Worm (Caenorhabditis elegans) whole organism, young adult: Measurements from ENCODE around the gene R04A9.1.

Source experiments
- B0035.1 ChIP-seq: sonication (generic microtip); optimal IDR thresholded peaks from 2 replicates; lab custom pipeline; 2016; ENCODE audit warnings: missing genetic modification characterization, mild to moderate bottlenecking, missing compliant biosample characterization, missing genotype, missing genetic modification reagents
- B0261.1 ChIP-seq: sonication (generic microtip); optimal IDR thresholded peaks from 2 replicates; lab custom pipeline; 2016; ENCODE audit warnings: mild to moderate bottlenecking, missing genetic modification characterization, moderate library complexity, missing compliant biosample characterization
- B0336.3 ChIP-seq: fragments of 200-800 bp; sonication (Bioruptor generic); IDR thresholded peaks from 2 replicates; pipeline ENCODE4 v1.3.6; 2022; ENCODE audit warnings: missing genetic modification characterization, missing compliant biosample characterization
- C17E4.6 ChIP-seq: fragments of 200-800 bp; sonication (Bioruptor generic); IDR thresholded peaks from 2 replicates; pipeline ENCODE4 v1.3.6; 2022; ENCODE audit warnings: missing genetic modification reagents, missing genetic modification characterization, missing compliant biosample characterization
- D2030.7 ChIP-seq: fragments of 200-800 bp; sonication (Bioruptor generic); IDR thresholded peaks from 2 replicates; pipeline ENCODE4 v1.3.6; 2022; ENCODE audit warnings: missing genetic modification reagents, missing genetic modification characterization, missing compliant biosample characterization
- F10E7.11 ChIP-seq: sonication (generic microtip); optimal IDR thresholded peaks from 2 replicates; lab custom pipeline; 2017; ENCODE audit warnings: mild to moderate bottlenecking, missing genetic modification characterization, moderate library complexity, missing compliant biosample characterization
- F22D6.2 ChIP-seq: sonication (generic microtip); optimal IDR thresholded peaks from 2 replicates; lab custom pipeline; 2016; ENCODE audit warnings: mild to moderate bottlenecking, missing genetic modification characterization, missing compliant biosample characterization
- F37B4.10 ChIP-seq: fragments of 200-800 bp; sonication (Bioruptor generic); IDR thresholded peaks from 2 replicates; pipeline ENCODE4 v1.3.6; 2022; ENCODE audit warnings: missing genetic modification characterization, missing compliant biosample characterization
- T07F8.4 ChIP-seq: sonication (generic microtip); optimal IDR thresholded peaks from 2 replicates; lab custom pipeline; 2016; ENCODE audit warnings: mild to moderate bottlenecking, missing genetic modification characterization, moderate library complexity, missing compliant biosample characterization
- T26A5.8 ChIP-seq: sonication (generic microtip); optimal IDR thresholded peaks from 2 replicates; lab custom pipeline; 2016; ENCODE audit warnings: missing genetic modification characterization, missing compliant biosample characterization
- Y53G8AR.9 ChIP-seq: fragments of 200-800 bp; sonication (Bioruptor generic); conservative IDR thresholded peaks from 2 replicates; pipeline ENCODE4 v1.3.6; 2022; ENCODE audit warnings: missing genetic modification reagents, missing genetic modification characterization, missing compliant biosample characterization
- Y67H2A.10 ChIP-seq: fragments of 200-800 bp; sonication (Bioruptor generic); conservative IDR thresholded peaks from 2 replicates; pipeline ENCODE4 v1.3.6; 2022; ENCODE audit warnings: missing genetic modification reagents, missing genetic modification characterization, missing compliant biosample characterization
- aptf-3 ChIP-seq: fragments of 200-800 bp; sonication (Bioruptor generic); IDR thresholded peaks from 2 replicates; pipeline ENCODE4 v1.3.6; 2022; ENCODE audit warnings: missing genetic modification characterization, missing compliant biosample characterization
- atf-7 ChIP-seq: sonication (generic microtip); optimal IDR thresholded peaks from 2 replicates; lab custom pipeline; 2017; ENCODE audit warnings: mild to moderate bottlenecking, missing genetic modification characterization, missing compliant biosample characterization
- attf-5 ChIP-seq: fragments of 200-800 bp; sonication (Bioruptor generic); optimal IDR thresholded peaks from 2 replicates; lab custom pipeline; 2018; ENCODE audit warnings: mild to moderate bottlenecking, missing genetic modification characterization, missing compliant biosample characterization
- bed-1 ChIP-seq: fragments of 200-800 bp; sonication (Bioruptor generic); IDR thresholded peaks from 2 replicates; pipeline ENCODE4 v1.3.6; 2022; ENCODE audit warnings: missing genetic modification reagents, missing genetic modification characterization, missing compliant biosample characterization
- cebp-1 ChIP-seq, 2 experiments: fragments of 200-800 bp in 1 of 2; sonication (Bioruptor generic) in 1 of 2; sonication (generic microtip) in 1 of 2; IDR thresholded peaks in 1 of 2; optimal IDR thresholded peaks in 1 of 2; 2 replicates each; pipeline versions ENCODE4 v1.3.6 to Lab custom; 2017 to 2022; ENCODE audit warnings: missing compliant biosample characterization in 2 of 2, missing genetic modification characterization in 2 of 2, mild to moderate bottlenecking in 1 of 2, missing genetic modification reagents in 1 of 2, moderate library complexity in 1 of 2
- cebp-2 ChIP-seq: fragments of 200-800 bp; sonication (Bioruptor generic); IDR thresholded peaks from 2 replicates; pipeline ENCODE4 v1.3.6; 2022; ENCODE audit warnings: missing genetic modification characterization, missing compliant biosample characterization
- ceh-79 ChIP-seq: sonication (generic microtip); optimal IDR thresholded peaks from 2 replicates; lab custom pipeline; 2017; ENCODE audit warnings: mild to moderate bottlenecking, missing genetic modification characterization, missing compliant biosample characterization
- dpff-1 ChIP-seq: sonication (generic microtip); optimal IDR thresholded peaks from 2 replicates; lab custom pipeline; 2017; ENCODE audit warnings: mild to moderate bottlenecking, missing genetic modification characterization, missing compliant biosample characterization
- dpl-1 ChIP-seq: fragments of 150-350 bp; optimal IDR thresholded peaks from 2 replicates; lab custom pipeline; 2014; ENCODE audit warnings: missing biosample characterization, missing genetic modification reagents, missing genetic modification characterization
- egrh-3 ChIP-seq: fragments of 200-800 bp; sonication (Bioruptor generic); IDR thresholded peaks from 2 replicates; pipeline ENCODE4 v1.3.6; 2022; ENCODE audit warnings: missing genetic modification reagents, missing genetic modification characterization, missing compliant biosample characterization
- ekl-4 ChIP-seq: fragments of 200-800 bp; sonication (Bioruptor generic); IDR thresholded peaks from 2 replicates; pipeline ENCODE4 v1.3.6; 2022; ENCODE audit warnings: missing genetic modification reagents, missing genetic modification characterization, missing compliant biosample characterization
- ets-4 ChIP-seq: fragments of 200-800 bp; sonication (Bioruptor generic); optimal IDR thresholded peaks from 2 replicates; lab custom pipeline; 2018; ENCODE audit warnings: mild to moderate bottlenecking, missing genetic modification characterization, missing compliant biosample characterization
- gei-17 ChIP-seq: fragments of 200-800 bp; sonication (Bioruptor generic); optimal IDR thresholded peaks from 2 replicates; lab custom pipeline; 2018; ENCODE audit warnings: mild to moderate bottlenecking, missing genetic modification characterization, missing compliant biosample characterization
- him-1 ChIP-seq: sonication (generic microtip); optimal IDR thresholded peaks from 2 replicates; lab custom pipeline; 2016; ENCODE audit warnings: missing genotype, missing genetic modification reagents, missing genetic modification characterization, missing compliant biosample characterization
- hmg-1.2 ChIP-seq: fragments of 200-800 bp; sonication (Bioruptor generic); IDR thresholded peaks from 2 replicates; pipeline ENCODE4 v1.3.6; 2022; ENCODE audit warnings: missing genetic modification reagents, missing genetic modification characterization, missing compliant biosample characterization
- hrde-1 ChIP-seq: sonication (generic microtip); optimal IDR thresholded peaks from 2 replicates; lab custom pipeline; 2016; ENCODE audit warnings: missing genetic modification characterization, mild to moderate bottlenecking, missing compliant biosample characterization, moderate library complexity, missing genotype, missing genetic modification reagents, borderline replicate concordance
- lin-26 ChIP-seq: fragments of 200-800 bp; sonication (Bioruptor generic); IDR thresholded peaks from 2 replicates; pipeline ENCODE4 v1.3.6; 2022; ENCODE audit warnings: missing genetic modification reagents, missing genetic modification characterization, missing compliant biosample characterization
- lin-40 ChIP-seq: sonication (generic microtip); optimal IDR thresholded peaks from 2 replicates; lab custom pipeline; 2016; ENCODE audit warnings: missing genetic modification characterization, mild to moderate bottlenecking, missing compliant biosample characterization, missing genotype, missing genetic modification reagents
- madf-10 ChIP-seq: sonication (generic microtip); optimal IDR thresholded peaks from 2 replicates; lab custom pipeline; 2016; ENCODE audit warnings: mild to moderate bottlenecking, missing genetic modification characterization, missing compliant biosample characterization
- madf-3 ChIP-seq: fragments of 200-800 bp; sonication (Bioruptor generic); IDR thresholded peaks from 2 replicates; pipeline ENCODE4 v1.3.6; 2022; ENCODE audit warnings: missing genetic modification reagents, missing genetic modification characterization, missing compliant biosample characterization
- mcd-1 ChIP-seq: fragments of 200-800 bp; sonication (Bioruptor generic); IDR thresholded peaks from 2 replicates; pipeline ENCODE4 v1.3.6; 2022; ENCODE audit warnings: missing genetic modification reagents, missing genetic modification characterization, missing compliant biosample characterization
- nhr-120 ChIP-seq: fragments of 200-800 bp; sonication (Bioruptor generic); IDR thresholded peaks from 2 replicates; pipeline ENCODE4 v1.3.6; 2022; ENCODE audit warnings: missing genetic modification characterization, missing compliant biosample characterization
- nhr-179 ChIP-seq: sonication (generic microtip); optimal IDR thresholded peaks from 2 replicates; lab custom pipeline; 2016; ENCODE audit warnings: mild to moderate bottlenecking, missing genetic modification characterization, missing compliant biosample characterization
- nhr-80 ChIP-seq: sonication (generic microtip); optimal IDR thresholded peaks from 2 replicates; lab custom pipeline; 2016; ENCODE audit warnings: missing genetic modification characterization, missing compliant biosample characterization
- rec-8 ChIP-seq, 2 experiments: sonication (generic microtip); optimal IDR thresholded peaks; 2 replicates each; lab custom pipeline; 2016; ENCODE audit warnings: mild to moderate bottlenecking in 2 of 2, missing genetic modification characterization in 2 of 2, missing genetic modification reagents in 2 of 2, missing genotype in 2 of 2, missing biosample characterization in 1 of 2, missing compliant biosample characterization in 1 of 2, moderate library complexity in 1 of 2
- snpc-4 ChIP-seq, 5 experiments: fragments of 150-350 bp in 1 of 5; sonication (generic microtip) in 4 of 5; optimal IDR thresholded peaks; 2 replicates each; lab custom pipeline; 2014 to 2018; ENCODE audit warnings: missing genetic modification characterization in 5 of 5, missing biosample characterization in 3 of 5, antibody characterized with exemption in 2 of 5, mild to moderate bottlenecking in 2 of 5, missing compliant biosample characterization in 2 of 5, missing genotype in 2 of 5, moderate library complexity in 2 of 5, missing genetic modification reagents in 1 of 5
- tlf-1 ChIP-seq: fragments of 200-800 bp; sonication (Bioruptor generic); optimal IDR thresholded peaks from 2 replicates; lab custom pipeline; 2018; ENCODE audit warnings: mild to moderate bottlenecking, missing genetic modification characterization, missing compliant biosample characterization
- unc-62 ChIP-seq: fragments of 150-350 bp; optimal IDR thresholded peaks from 2 replicates; lab custom pipeline; 2014; ENCODE audit warnings: missing biosample characterization, missing genetic modification reagents, missing genetic modification characterization
- ztf-26 ChIP-seq: sonication (generic microtip); optimal IDR thresholded peaks from 2 replicates; lab custom pipeline; 2017; ENCODE audit warnings: missing genetic modification characterization, missing compliant biosample characterization

R04A9.1 gene

DNA sequence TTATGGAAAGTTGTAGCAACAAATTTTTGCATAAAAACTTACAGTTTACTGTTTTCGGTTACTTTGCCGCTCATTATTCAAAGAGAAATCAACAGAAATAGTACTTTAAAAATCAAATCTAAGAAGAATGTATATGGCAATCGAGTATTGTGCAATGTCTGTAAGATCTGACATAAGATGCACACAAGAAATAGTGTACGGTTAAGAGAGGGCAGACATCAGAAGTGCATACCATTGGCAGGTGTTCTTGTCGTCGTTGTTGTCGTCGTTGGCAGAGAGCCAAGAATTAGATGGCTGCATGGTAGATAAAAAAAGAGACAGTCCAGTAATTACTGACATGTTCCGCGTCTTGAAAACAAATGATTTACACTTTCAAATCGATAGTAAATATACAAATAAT lies 10.0 kb upstream of the R04A9.1 start, which contains the start of gene R04A9.7:
Gene R04A9.7 (minus strand): TSS at position 184 of the 400 bp plus-strand sequence.
- no peak for TF ChIP-seq F10E7.11 (tag; lab: Kevin White, UChicago)
- no peak for TF ChIP-seq B0336.3
- no peak for TF ChIP-seq rec-8 (tag; optimal IDR thresholded peaks at IDR 0.05; lab: Kevin White, UChicago)
- no peak for TF ChIP-seq C17E4.6 (GFP tag; lab: Robert Waterston, UW)

DNA sequence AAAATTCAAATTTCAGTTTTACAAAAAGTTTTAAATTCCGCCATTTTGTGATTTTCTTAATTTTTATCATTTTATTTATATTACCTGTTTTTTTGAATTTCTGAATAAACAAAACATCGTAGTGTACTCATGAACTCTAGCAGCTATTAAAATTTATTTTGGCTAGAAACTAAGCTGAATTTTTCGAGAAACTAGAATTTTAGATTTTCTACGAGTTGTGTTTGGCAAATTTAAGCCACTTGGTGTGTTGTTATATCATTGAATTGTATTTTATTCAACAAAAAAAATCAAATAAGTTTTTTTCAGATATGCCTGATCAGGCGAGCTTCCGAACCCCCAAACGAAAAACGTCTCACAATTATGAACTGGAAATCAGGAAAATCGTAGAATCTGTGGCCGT lies 7.4 kb upstream of the R04A9.1 start, which contains the start of gene R04A9.6:
Gene R04A9.6 (plus strand): TSS at position 301 of the 400 bp plus-strand sequence.
- TF ChIP-seq ets-4 (GFP tag; lab: Kevin White, UChicago), result no peak
- no peak for TF ChIP-seq F10E7.11 (tag; lab: Kevin White, UChicago)
- no peak for TF ChIP-seq lin-26
- TF ChIP-seq madf-3 (GFP tag; lab: Robert Waterston, UW), result no peak
- TF ChIP-seq Y67H2A.10 (GFP tag; lab: Robert Waterston, UW), result no peak
- no peak for TF ChIP-seq hmg-1.2
- TF ChIP-seq ekl-4 (GFP tag; lab: Robert Waterston, UW), result no peak
- no peak for TF ChIP-seq dpff-1 (tag; lab: Kevin White, UChicago)
- TF ChIP-seq F22D6.2 (tag; lab: Kevin White, UChicago), result no peak
- TF ChIP-seq attf-5 (GFP tag; lab: Kevin White, UChicago), result no peak
- TF ChIP-seq B0035.1 (tag; lab: Kevin White, UChicago), result no peak
- no peak for TF ChIP-seq C17E4.6 (GFP tag; lab: Robert Waterston, UW)
- TF ChIP-seq madf-10, result no peak

DNA sequence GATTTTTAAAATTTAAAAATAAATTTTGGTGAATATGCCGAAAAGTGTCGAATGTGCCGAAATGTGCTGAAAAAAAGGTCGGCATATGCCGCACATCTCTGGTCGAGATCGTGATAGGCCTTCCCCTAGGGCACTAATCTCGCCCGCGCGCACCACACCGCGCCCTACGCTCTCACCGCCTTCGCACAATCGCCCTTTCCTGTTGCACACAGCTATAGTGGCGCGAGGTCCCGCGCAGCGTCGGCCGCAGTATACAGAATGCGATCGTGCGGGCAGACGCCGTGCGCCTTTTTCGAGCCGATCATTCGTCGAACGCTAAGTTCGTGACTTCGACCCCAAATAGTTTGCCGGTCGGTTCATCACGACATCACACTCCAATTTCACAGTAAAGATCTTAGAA lies 5.2 kb upstream of the R04A9.1 start:
- TF ChIP-seq rec-8 (tag; optimal IDR thresholded peaks at IDR 0.05; lab: Kevin White, UChicago) (no peak), tlf-1 (GFP tag; lab: Kevin White, UChicago) (no peak), Y53G8AR.9 (no peak), snpc-4 (GFP tag; optimal IDR thresholded peaks at IDR 0.05; lab: Kevin White, UChicago) (no peak), snpc-4 (tag; optimal IDR thresholded peaks at IDR 0.05; lab: Kevin White, UChicago) (peak in 1 of 4 experiments; percentile 25)

DNA sequence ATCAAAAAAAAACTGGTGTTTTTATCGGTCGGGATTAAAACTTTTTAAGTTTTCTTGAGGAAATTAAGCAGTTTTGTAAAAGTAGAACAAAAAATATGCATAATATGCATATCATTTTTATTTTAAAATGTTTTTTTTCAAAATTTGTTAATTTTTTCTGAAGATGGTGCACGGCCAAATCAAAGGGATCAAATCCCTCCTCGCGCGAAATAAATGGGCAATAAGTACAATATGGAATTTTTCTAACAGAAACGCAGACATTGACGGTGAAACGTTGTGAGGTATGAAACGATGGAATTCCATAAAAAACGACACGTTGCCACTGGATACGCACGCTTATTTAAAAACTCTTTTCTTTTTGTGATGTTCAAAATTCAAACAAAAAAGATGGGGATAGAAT lies 1.7 kb upstream of the R04A9.1 start:
- TF ChIP-seq lin-40 (tag; lab: Kevin White, UChicago) (peak; percentile 59), T26A5.8 (tag; lab: Kevin White, UChicago) (no peak), egrh-3 (GFP tag; lab: Robert Waterston, UW) (no peak), mcd-1 (GFP tag; lab: Robert Waterston, UW) (no peak), gei-17 (peak; percentile 36), ztf-26 (tag; lab: Kevin White, UChicago) (no peak), ceh-79 (tag; lab: Kevin White, UChicago) (no peak), hrde-1 (no peak), B0261.1 (tag; lab: Kevin White, UChicago) (no peak), unc-62 (GFP tag; lab: Kevin White, UChicago) (no peak), F37B4.10 (GFP tag; lab: Robert Waterston, UW) (no peak), D2030.7 (no peak), him-1 (tag; lab: Kevin White, UChicago) (no peak)

DNA sequence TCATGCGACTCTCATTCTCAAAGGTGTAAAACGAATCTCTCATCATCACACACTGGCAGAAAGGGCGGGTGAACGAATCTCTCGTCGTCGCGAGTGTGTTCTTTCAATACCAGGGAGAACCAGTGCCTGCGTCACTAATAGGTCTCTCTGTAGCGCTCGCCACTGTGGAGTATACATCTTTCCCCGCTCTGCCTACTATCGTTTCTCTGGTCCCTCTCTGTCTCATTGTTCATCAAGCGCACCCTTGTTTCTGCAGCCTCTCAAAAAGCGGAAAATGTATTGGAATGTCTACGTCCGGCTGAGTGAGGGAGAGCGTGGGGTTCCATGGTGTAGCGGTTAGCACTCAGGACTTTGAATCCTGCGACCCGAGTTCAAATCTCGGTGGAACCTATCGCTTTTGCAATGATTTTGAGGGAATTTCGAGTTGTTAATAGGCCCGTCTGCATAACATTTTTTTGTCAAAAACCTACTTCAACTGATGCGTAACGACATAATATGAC lies 5.4 kb downstream of the R04A9.1 start:
- TF ChIP-seq cebp-1 (GFP tag; IDR thresholded peaks at IDR 0.05; lab: Robert Waterston, UW) (peak; percentile 61; the same call in 1 of the 2 replicates), cebp-1 (tag; optimal IDR thresholded peaks at IDR 0.05; lab: Kevin White, UChicago) (peak; percentile 91), tlf-1 (GFP tag; lab: Kevin White, UChicago) (peak; percentile 69), atf-7 (tag; lab: Kevin White, UChicago) (peak; percentile 91), hrde-1 (peak; percentile 80), T26A5.8 (tag; lab: Kevin White, UChicago) (no peak), cebp-2 (GFP tag; lab: Robert Waterston, UW) (no peak), ekl-4 (GFP tag; lab: Robert Waterston, UW) (peak; percentile 50; the same call in 1 of the 2 replicates), T07F8.4 (tag; lab: Kevin White, UChicago) (peak; percentile 74), nhr-120 (GFP tag; lab: Robert Waterston, UW) (0 out of 2 replicates have a peak, but pooled peaks have one; percentile 50), aptf-3 (GFP tag; lab: Robert Waterston, UW) (peak; percentile 92; the same call in 1 of the 2 replicates), nhr-179 (tag; lab: Kevin White, UChicago) (peak; percentile 39), dpl-1 (GFP tag; lab: Kevin White, UChicago) (no peak), bed-1 (GFP tag; lab: Robert Waterston, UW) (0 out of 2 replicates have a peak, but pooled peaks have one; percentile 8), ztf-26 (tag; lab: Kevin White, UChicago) (peak; percentile 95), nhr-80 (peak; percentile 84)
